Worm (Caenorhabditis elegans) whole organism, early embryonic: ENCODE data around the gene F09C6.13.

Experiments used
- ama-1 ChIP-seq: fragments of 150-350 bp; optimal IDR thresholded peaks from 2 replicates; lab custom pipeline; 2014
- ets-7 ChIP-seq: sonication (generic microtip); optimal IDR thresholded peaks from 2 replicates; lab custom pipeline; 2016; ENCODE audit warnings: missing genotype, missing genetic modification characterization, missing compliant biosample characterization
- flt-1 ChIP-seq: fragments of 200-800 bp; sonication (Bioruptor generic); IDR thresholded peaks from 2 replicates; pipeline ENCODE4 v1.3.6; 2022; ENCODE audit warnings: missing genetic modification characterization, missing compliant biosample characterization
- hmbx-1 ChIP-seq: sonication (generic microtip); optimal IDR thresholded peaks from 2 replicates; lab custom pipeline; 2016; ENCODE audit warnings: mild to moderate bottlenecking, missing genetic modification characterization, missing compliant biosample characterization

DNA sequence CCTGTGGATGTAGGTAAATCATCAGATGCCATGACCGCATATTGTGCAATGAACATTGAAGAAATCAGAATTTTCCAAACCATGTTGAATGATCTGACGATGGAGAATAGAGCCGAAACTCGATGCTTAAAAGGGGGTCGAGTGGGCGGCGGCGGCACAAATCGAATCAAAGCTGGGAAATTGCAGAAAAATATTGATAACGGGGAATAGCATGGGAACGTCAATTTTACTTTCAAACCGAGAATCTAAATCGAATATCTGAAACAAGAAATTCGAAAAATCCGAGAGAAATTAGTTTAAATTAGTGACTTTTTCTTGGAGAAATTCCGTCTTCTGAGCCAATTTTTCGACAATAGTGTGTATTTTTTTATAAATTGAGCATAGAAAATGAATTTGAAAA, 31.2 kb downstream of the F09C6.13 start, which contains the start of gene F09C6.10:
- no peak for TF ChIP-seq ets-7 (tag; lab: Kevin White, UChicago)
- no peak for TF ChIP-seq flt-1 (GFP tag; lab: Robert Waterston, UW)
- no peak for TF ChIP-seq ama-1 (lab: Kevin White, UChicago)
- no peak for TF ChIP-seq hmbx-1
